Worm (Caenorhabditis elegans) whole organism, young adult: ENCODE data around the gene ugt-62.
A peak's percentile ranks its signal among the peaks of the same experiment; 100 is the strongest.

ENCODE experiments used
- B0035.1 ChIP-seq: sonication (generic microtip); optimal IDR thresholded peaks from 2 replicates; lab custom pipeline; 2016; ENCODE audit warnings: missing genetic modification characterization, mild to moderate bottlenecking, missing compliant biosample characterization, missing genotype, missing genetic modification reagents
- B0336.3 ChIP-seq: fragments of 200-800 bp; sonication (Bioruptor generic); IDR thresholded peaks from 2 replicates; pipeline ENCODE4 v1.3.6; 2022; ENCODE audit warnings: missing genetic modification characterization, missing compliant biosample characterization
- C06A6.2 ChIP-seq: fragments of 200-800 bp; sonication (Bioruptor generic); conservative IDR thresholded peaks from 2 replicates; pipeline ENCODE4 v1.3.6; 2022; ENCODE audit warnings: missing genetic modification characterization, missing compliant biosample characterization
- F23B12.7 ChIP-seq: sonication (generic microtip); optimal IDR thresholded peaks from 2 replicates; lab custom pipeline; 2017; ENCODE audit warnings: missing genetic modification characterization, mild to moderate bottlenecking, missing compliant biosample characterization, antibody characterized with exemption, moderate library complexity; ENCODE audit not compliant: insufficient read depth
- F33H1.4 ChIP-seq: fragments of 200-800 bp; sonication (Bioruptor generic); IDR thresholded peaks from 2 replicates; pipeline ENCODE4 v1.3.6; 2022; ENCODE audit warnings: missing genetic modification reagents, missing genetic modification characterization, missing compliant biosample characterization
- F37B4.10 ChIP-seq: fragments of 200-800 bp; sonication (Bioruptor generic); IDR thresholded peaks from 2 replicates; pipeline ENCODE4 v1.3.6; 2022; ENCODE audit warnings: missing genetic modification characterization, missing compliant biosample characterization
- F57A8.1 ChIP-seq: fragments of 200-800 bp; sonication (Bioruptor generic); optimal IDR thresholded peaks from 2 replicates; lab custom pipeline; 2018; ENCODE audit warnings: mild to moderate bottlenecking, missing genetic modification characterization, moderate library complexity, missing compliant biosample characterization
- F57C9.4 ChIP-seq: sonication (generic microtip); optimal IDR thresholded peaks from 2 replicates; lab custom pipeline; 2017; ENCODE audit warnings: mild to moderate bottlenecking, missing genetic modification characterization, missing compliant biosample characterization
- ZK185.1 ChIP-seq: sonication (generic microtip); optimal IDR thresholded peaks from 2 replicates; lab custom pipeline; 2016; ENCODE audit warnings: mild to moderate bottlenecking, missing genetic modification characterization, missing compliant biosample characterization; ENCODE audit not compliant: poor library complexity, severe bottlenecking
- aptf-3 ChIP-seq: fragments of 200-800 bp; sonication (Bioruptor generic); IDR thresholded peaks from 2 replicates; pipeline ENCODE4 v1.3.6; 2022; ENCODE audit warnings: missing genetic modification characterization, missing compliant biosample characterization
- atf-7 ChIP-seq: sonication (generic microtip); optimal IDR thresholded peaks from 2 replicates; lab custom pipeline; 2017; ENCODE audit warnings: mild to moderate bottlenecking, missing genetic modification characterization, missing compliant biosample characterization
- attf-3 ChIP-seq: fragments of 200-800 bp; sonication (Bioruptor generic); conservative IDR thresholded peaks from 2 replicates; pipeline ENCODE4 v1.3.6; 2022; ENCODE audit warnings: missing genetic modification reagents, missing genetic modification characterization, missing compliant biosample characterization
- cebp-2 ChIP-seq: fragments of 200-800 bp; sonication (Bioruptor generic); IDR thresholded peaks from 2 replicates; pipeline ENCODE4 v1.3.6; 2022; ENCODE audit warnings: missing genetic modification characterization, missing compliant biosample characterization
- dpl-1 ChIP-seq: fragments of 150-350 bp; optimal IDR thresholded peaks from 2 replicates; lab custom pipeline; 2014; ENCODE audit warnings: missing biosample characterization, missing genetic modification reagents, missing genetic modification characterization
- hmg-1.2 ChIP-seq: fragments of 200-800 bp; sonication (Bioruptor generic); IDR thresholded peaks from 2 replicates; pipeline ENCODE4 v1.3.6; 2022; ENCODE audit warnings: missing genetic modification reagents, missing genetic modification characterization, missing compliant biosample characterization
- hmg-20 ChIP-seq: fragments of 200-800 bp; sonication (Bioruptor generic); IDR thresholded peaks from 2 replicates; pipeline ENCODE4 v1.3.6; 2022; ENCODE audit warnings: missing genetic modification reagents, missing genetic modification characterization, missing compliant biosample characterization
- hrde-1 ChIP-seq: sonication (generic microtip); optimal IDR thresholded peaks from 2 replicates; lab custom pipeline; 2016; ENCODE audit warnings: missing genetic modification characterization, mild to moderate bottlenecking, missing compliant biosample characterization, moderate library complexity, missing genotype, missing genetic modification reagents, borderline replicate concordance
- let-607 ChIP-seq, 2 experiments: fragments of 200-800 bp in 1 of 2; sonication (Bioruptor generic) in 1 of 2; sonication (generic microtip) in 1 of 2; optimal IDR thresholded peaks; 2 replicates each; lab custom pipeline; 2016 to 2018; ENCODE audit warnings: mild to moderate bottlenecking in 2 of 2, missing compliant biosample characterization in 2 of 2, missing genetic modification characterization in 2 of 2, moderate library complexity in 2 of 2, missing genotype in 1 of 2
- lin-26 ChIP-seq: fragments of 200-800 bp; sonication (Bioruptor generic); IDR thresholded peaks from 2 replicates; pipeline ENCODE4 v1.3.6; 2022; ENCODE audit warnings: missing genetic modification reagents, missing genetic modification characterization, missing compliant biosample characterization
- lin-35 ChIP-seq, 3 experiments: fragments of 150-350 bp in 2 of 3; sonication (generic microtip) in 1 of 3; optimal IDR thresholded peaks; 2 replicates each; lab custom pipeline; 2014 to 2018; ENCODE audit warnings: missing biosample characterization in 3 of 3, missing genetic modification characterization in 3 of 3, missing genetic modification reagents in 3 of 3
- lin-40 ChIP-seq: sonication (generic microtip); optimal IDR thresholded peaks from 2 replicates; lab custom pipeline; 2016; ENCODE audit warnings: missing genetic modification characterization, mild to moderate bottlenecking, missing compliant biosample characterization, missing genotype, missing genetic modification reagents
- lsl-1 ChIP-seq: fragments of 200-800 bp; sonication (Bioruptor generic); optimal IDR thresholded peaks from 2 replicates; lab custom pipeline; 2018; ENCODE audit warnings: mild to moderate bottlenecking, missing genetic modification characterization, moderate library complexity, missing compliant biosample characterization
- madf-10 ChIP-seq: sonication (generic microtip); optimal IDR thresholded peaks from 2 replicates; lab custom pipeline; 2016; ENCODE audit warnings: mild to moderate bottlenecking, missing genetic modification characterization, missing compliant biosample characterization
- madf-3 ChIP-seq: fragments of 200-800 bp; sonication (Bioruptor generic); IDR thresholded peaks from 2 replicates; pipeline ENCODE4 v1.3.6; 2022; ENCODE audit warnings: missing genetic modification reagents, missing genetic modification characterization, missing compliant biosample characterization
- nhr-179 ChIP-seq: sonication (generic microtip); optimal IDR thresholded peaks from 2 replicates; lab custom pipeline; 2016; ENCODE audit warnings: mild to moderate bottlenecking, missing genetic modification characterization, missing compliant biosample characterization
- nhr-80 ChIP-seq: sonication (generic microtip); optimal IDR thresholded peaks from 2 replicates; lab custom pipeline; 2016; ENCODE audit warnings: missing genetic modification characterization, missing compliant biosample characterization
- nhr-90 ChIP-seq: sonication (generic microtip); optimal IDR thresholded peaks from 2 replicates; lab custom pipeline; 2016; ENCODE audit warnings: missing genotype, mild to moderate bottlenecking, missing genetic modification characterization, missing compliant biosample characterization
- repo-1 ChIP-seq: sonication (generic microtip); optimal IDR thresholded peaks from 2 replicates; lab custom pipeline; 2017; ENCODE audit warnings: mild to moderate bottlenecking, missing genetic modification characterization, missing compliant biosample characterization
- rpc-1 ChIP-seq, 2 experiments: fragments of 150-350 bp in 1 of 2; sonication (generic microtip) in 1 of 2; optimal IDR thresholded peaks; 2 replicates each; lab custom pipeline; 2014 to 2018; ENCODE audit warnings: missing biosample characterization in 1 of 2, missing genetic modification characterization in 1 of 2, missing genetic modification reagents in 1 of 2, missing genotype in 1 of 2
- sea-2 ChIP-seq: fragments of 200-800 bp; sonication (Bioruptor generic); IDR thresholded peaks from 2 replicates; pipeline ENCODE4 v1.3.6; 2022; ENCODE audit warnings: missing genetic modification characterization, missing compliant biosample characterization
- snpc-1.1 ChIP-seq: sonication (generic microtip); optimal IDR thresholded peaks from 2 replicates; lab custom pipeline; 2017; ENCODE audit warnings: missing genetic modification characterization, mild to moderate bottlenecking, missing compliant biosample characterization, antibody characterized with exemption, moderate library complexity, missing genotype, missing genetic modification reagents; ENCODE audit not compliant: insufficient read depth
- snpc-4 ChIP-seq, 5 experiments: fragments of 150-350 bp in 1 of 5; sonication (generic microtip) in 4 of 5; optimal IDR thresholded peaks; 2 replicates each; lab custom pipeline; 2014 to 2018; ENCODE audit warnings: missing genetic modification characterization in 5 of 5, missing biosample characterization in 3 of 5, antibody characterized with exemption in 2 of 5, mild to moderate bottlenecking in 2 of 5, missing compliant biosample characterization in 2 of 5, missing genotype in 2 of 5, moderate library complexity in 2 of 5, missing genetic modification reagents in 1 of 5
- ztf-18 ChIP-seq: sonication (generic microtip); optimal IDR thresholded peaks from 2 replicates; lab custom pipeline; 2016; ENCODE audit warnings: missing genotype, mild to moderate bottlenecking, missing genetic modification characterization, missing compliant biosample characterization
- ztf-22 ChIP-seq: fragments of 200-800 bp; sonication (Bioruptor generic); optimal IDR thresholded peaks from 2 replicates; lab custom pipeline; 2018; ENCODE audit warnings: mild to moderate bottlenecking, missing genetic modification characterization, moderate library complexity, missing compliant biosample characterization
- ztf-26 ChIP-seq: sonication (generic microtip); optimal IDR thresholded peaks from 2 replicates; lab custom pipeline; 2017; ENCODE audit warnings: missing genetic modification characterization, missing compliant biosample characterization
- ztf-28 ChIP-seq: fragments of 200-800 bp; sonication (Bioruptor generic); IDR thresholded peaks from 2 replicates; pipeline ENCODE4 v1.3.6; 2022; ENCODE audit warnings: missing genetic modification reagents, missing genetic modification characterization, missing compliant biosample characterization
- ztf-3 ChIP-seq: fragments of 200-800 bp; sonication (Bioruptor generic); optimal IDR thresholded peaks from 2 replicates; lab custom pipeline; 2018; ENCODE audit warnings: mild to moderate bottlenecking, missing genetic modification characterization, missing compliant biosample characterization
- ztf-6 ChIP-seq: fragments of 200-800 bp; sonication (Bioruptor generic); IDR thresholded peaks from 2 replicates; pipeline ENCODE4 v1.3.6; 2022; ENCODE audit warnings: missing genetic modification reagents, missing genetic modification characterization, missing compliant biosample characterization

ugt-62 gene

DNA sequence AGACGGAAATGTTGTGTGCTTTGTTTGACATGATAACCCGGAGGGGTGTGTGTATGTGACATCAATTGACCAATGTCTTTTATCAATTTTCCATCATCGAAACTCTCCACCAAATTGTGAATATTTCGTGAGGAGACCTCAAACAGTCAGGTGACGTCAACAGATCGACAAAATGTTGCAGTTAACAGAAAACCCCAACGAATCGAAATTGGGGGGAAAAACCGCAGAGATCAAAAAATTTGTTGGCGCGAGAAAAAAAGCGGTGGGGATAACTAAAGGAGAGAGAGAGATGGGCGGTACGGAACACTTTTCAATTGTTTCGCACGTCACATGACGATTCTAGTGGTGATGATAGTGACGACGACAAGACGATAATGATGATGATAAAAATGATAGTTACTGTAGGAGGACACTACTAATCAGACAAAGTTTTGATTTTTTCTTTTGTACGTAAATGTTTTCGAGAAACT lies 45.8 kb downstream of the ugt-62 start (continued):
- TF ChIP-seq B0336.3 (GFP tag; lab: Robert Waterston, UW) (peak; percentile 35), lin-26 (GFP tag; lab: Robert Waterston, UW) (peak; percentile 51; the same call in 1 of the 2 replicates), madf-3 (GFP tag; lab: Robert Waterston, UW) (no peak), lin-40 (tag; lab: Kevin White, UChicago) (peak; percentile 60), snpc-1.1 (tag; lab: Kevin White, UChicago) (no peak), F37B4.10 (GFP tag; lab: Robert Waterston, UW) (no peak), dpl-1 (no peak), C06A6.2 (no peak), lsl-1 (no peak), rpc-1 (optimal IDR thresholded peaks at IDR 0.05; lab: Kevin White, UChicago) (no peak), rpc-1 (tag; optimal IDR thresholded peaks at IDR 0.05; lab: Kevin White, UChicago) (no peak), nhr-80 (tag; lab: Kevin White, UChicago) (peak; percentile 82), ztf-28 (GFP tag; lab: Robert Waterston, UW) (no peak), madf-10 (tag; lab: Kevin White, UChicago) (peak; percentile 35)

DNA sequence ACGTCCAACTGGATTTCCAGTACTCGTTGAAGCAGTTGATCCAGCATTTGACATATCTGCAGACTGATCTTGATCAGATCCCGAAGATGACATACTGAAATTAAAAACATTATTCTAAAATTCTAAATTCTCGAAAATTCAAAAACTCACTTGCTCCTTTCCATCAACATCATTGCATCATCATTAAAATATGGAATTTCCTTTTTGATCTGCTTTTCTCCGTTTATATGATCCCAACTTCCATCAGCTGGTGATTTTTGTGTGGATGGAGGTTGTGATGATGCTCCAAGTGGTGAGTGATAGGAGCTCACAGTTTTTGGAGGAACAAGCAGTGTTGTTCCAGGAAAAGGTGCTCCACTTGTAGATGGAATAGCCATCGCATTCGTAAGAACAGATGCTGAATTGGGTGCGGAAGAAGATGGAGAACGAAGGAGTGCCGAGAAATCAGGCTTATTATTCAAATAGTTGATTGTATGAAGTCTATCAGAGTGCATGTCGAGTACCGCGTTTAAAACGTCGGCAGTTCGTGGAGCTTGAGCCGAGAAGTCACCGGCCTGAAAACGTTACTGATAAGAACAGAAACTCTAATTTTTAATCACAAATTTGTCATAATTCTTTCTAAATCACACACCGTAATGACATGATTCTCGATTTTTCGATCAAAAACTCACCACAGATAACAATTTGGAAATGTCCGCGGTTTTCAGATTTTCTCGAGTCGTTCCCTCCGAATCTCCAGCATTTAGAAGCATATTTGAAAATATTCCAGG lies 47.2 kb downstream of the ugt-62 start:
- no peak for TF ChIP-seq aptf-3 (GFP tag; lab: Robert Waterston, UW)
- 0 out of 2 replicates have a peak, but pooled peaks have one; percentile 8 for TF ChIP-seq hmg-1.2 (GFP tag; lab: Robert Waterston, UW)
- TF ChIP-seq ZK185.1 (tag; lab: Kevin White, UChicago), result peak; percentile 37
- peak; percentile 71 for TF ChIP-seq atf-7 (tag; lab: Kevin White, UChicago)
- TF ChIP-seq nhr-80 (tag; lab: Kevin White, UChicago), result peak; percentile 72
- TF ChIP-seq madf-3 (GFP tag; lab: Robert Waterston, UW), result no peak; the same call in 1 of the 2 replicates
- no peak for TF ChIP-seq snpc-4 (GFP tag; optimal IDR thresholded peaks at IDR 0.05; lab: Kevin White, UChicago)
- peak in 1 of 4 experiments; percentile 13 for TF ChIP-seq snpc-4 (tag; optimal IDR thresholded peaks at IDR 0.05; lab: Kevin White, UChicago)

DNA sequence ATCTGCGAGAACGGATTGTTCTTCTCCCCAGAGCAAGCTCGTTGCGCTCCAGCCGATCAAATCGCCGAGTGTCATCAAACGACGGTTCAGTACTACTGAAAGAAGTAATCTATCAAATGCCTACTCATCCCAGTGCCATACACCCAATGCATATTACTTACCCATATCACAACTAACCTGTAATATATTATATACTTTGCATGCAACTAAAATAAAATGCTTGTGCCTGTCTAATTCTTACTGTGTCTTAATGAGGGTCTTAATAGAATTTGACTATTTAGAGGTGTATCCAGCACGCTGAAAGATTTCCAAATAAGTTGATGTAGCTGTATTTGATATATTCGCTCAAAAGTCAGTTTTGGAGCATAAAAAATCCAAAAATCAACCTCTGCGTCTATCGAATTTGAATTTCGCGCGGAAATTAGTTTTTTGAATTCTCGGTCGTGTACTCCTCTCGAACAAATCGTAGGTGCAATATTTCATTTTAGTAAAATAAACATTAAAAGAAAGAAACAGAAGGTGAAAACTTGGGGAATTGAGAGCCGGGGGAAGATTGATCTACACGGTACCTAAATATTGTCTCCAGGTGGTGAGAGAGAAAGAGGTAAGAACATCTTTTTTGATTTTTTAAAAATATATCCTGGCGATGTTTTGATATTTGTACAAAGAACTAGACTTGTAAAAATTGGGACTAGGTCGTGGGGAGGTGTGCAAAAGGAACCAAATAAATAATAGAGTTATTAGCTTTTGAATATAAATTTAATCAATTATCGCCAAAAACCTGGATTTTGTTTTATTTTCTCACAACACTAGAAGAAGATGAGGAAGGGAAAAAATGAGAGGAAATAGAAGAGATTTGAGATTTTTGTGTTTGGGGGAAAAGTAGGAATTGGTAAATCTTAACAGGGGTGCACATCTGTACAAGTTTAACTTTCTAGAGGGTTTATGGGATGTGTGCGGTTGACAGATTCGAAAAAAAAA lies 49.0 kb downstream of the ugt-62 start:
- TF ChIP-seq ztf-3 (GFP tag; lab: Kevin White, UChicago) (no peak), hrde-1 (tag; lab: Kevin White, UChicago) (peak; percentile 97), ztf-26 (peak; percentile 40), B0035.1 (tag; lab: Kevin White, UChicago) (no peak), F57C9.4 (tag; lab: Kevin White, UChicago) (no peak), F33H1.4 (GFP tag; lab: Robert Waterston, UW) (peak; percentile 47), repo-1 (tag; lab: Kevin White, UChicago) (peak; percentile 95), lin-35 (GFP tag; optimal IDR thresholded peaks at IDR 0.05; lab: Kevin White, UChicago) (peak; percentile 17 to 37 (median 25)), nhr-179 (tag; lab: Kevin White, UChicago) (peak; percentile 57), F23B12.7 (tag; lab: Kevin White, UChicago) (peak; percentile 33), let-607 (tag; optimal IDR thresholded peaks at IDR 0.05; lab: Kevin White, UChicago) (peak in 1 of 2 experiments; percentile 44), ztf-22 (no peak), sea-2 (GFP tag; lab: Robert Waterston, UW) (0 out of 2 replicates have a peak, but pooled peaks have one; percentile 18), hmg-20 (GFP tag; lab: Robert Waterston, UW) (peak; percentile 48; the same call in 1 of the 2 replicates), hmg-1.2 (GFP tag; lab: Robert Waterston, UW) (peak; percentile 53), madf-3 (GFP tag; lab: Robert Waterston, UW) (0 out of 2 replicates have a peak, but pooled peaks have one; percentile 68), ztf-6 (no peak), F57A8.1 (GFP tag; lab: Kevin White, UChicago) (no peak), attf-3 (GFP tag; lab: Robert Waterston, UW) (no peak), cebp-2 (GFP tag; lab: Robert Waterston, UW) (peak; percentile 9; the same call in 1 of the 2 replicates), ztf-18 (tag; lab: Kevin White, UChicago) (peak; percentile 71), atf-7 (tag; lab: Kevin White, UChicago) (peak; percentile 95), nhr-90 (tag; lab: Kevin White, UChicago) (no peak)
